Fruit fly (Drosophila melanogaster) S2 (cell line): ENCODE results near the gene Pi3K21B.

ENCODE experiments used
- CG8478 ChIP-seq: fragments of >200 bp; optimal IDR thresholded peaks from 2 replicates; lab custom pipeline; 2018
- CTCF ChIP-seq, 2 experiments: fragments of >200 bp; optimal IDR thresholded peaks; 2 replicates each; lab custom pipeline; 2018

DNA sequence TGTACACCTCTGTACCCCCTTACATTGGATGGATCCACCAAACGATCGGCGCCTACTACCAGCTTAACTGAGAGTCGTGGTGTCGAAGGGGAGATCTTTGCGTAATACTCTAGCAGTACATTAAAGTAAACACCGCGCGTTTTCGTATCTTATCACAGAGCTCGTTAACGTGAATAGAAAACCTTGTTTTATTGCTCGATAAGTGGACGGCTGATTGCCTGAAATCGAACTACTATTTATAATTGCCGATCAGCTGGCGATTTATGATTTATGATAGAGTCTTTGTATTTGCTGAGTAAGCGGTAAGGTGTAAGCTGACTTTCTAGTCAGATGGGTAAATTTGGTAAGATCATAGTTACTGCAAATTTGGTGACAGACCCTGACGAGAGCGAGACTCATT is 25.2 kb downstream of the Pi3K21B start:
- TF ChIP-seq CTCF (optimal IDR thresholded peaks at IDR 0.05; lab: Kevin White, UChicago), result no peak
- TF ChIP-seq CG8478 (lab: Kevin White, UChicago), result no peak
